Worm (Caenorhabditis elegans): ENCODE results near the gene C18H7.12.

The C18H7.12 gene

DNA sequence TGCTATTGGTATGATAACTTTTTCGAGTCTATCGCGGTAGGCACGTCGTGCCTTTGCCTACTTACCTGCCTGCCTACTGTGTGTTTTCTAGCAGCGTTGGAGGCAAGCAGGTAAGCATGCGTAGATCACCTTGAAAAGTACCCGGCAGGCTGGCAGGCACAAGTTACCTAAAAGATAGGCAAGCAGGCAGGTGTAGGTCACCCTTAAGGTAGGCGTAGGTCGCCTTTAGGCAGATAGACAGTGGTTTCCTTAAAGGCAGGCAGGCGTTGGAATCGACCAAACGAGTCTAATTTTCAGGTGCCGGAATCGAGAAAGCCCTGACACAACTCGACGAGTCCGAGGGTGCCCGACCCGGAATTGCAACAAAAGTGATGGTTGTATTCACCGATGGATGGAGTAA, 32.1 kb upstream of the C18H7.12 start:
- TF ChIP-seq C04F5.9 (tag; optimal IDR thresholded peaks at IDR 0.05) = no peak
- no peak for TF ChIP-seq sptf-1 (tag; optimal IDR thresholded peaks at IDR 0.05)
- no peak for TF ChIP-seq nhr-20 (tag; optimal IDR thresholded peaks at IDR 0.05)
- no peak for TF ChIP-seq nhr-84 (tag; optimal IDR thresholded peaks at IDR 0.05)
- 0 out of 2 replicates have a peak, but pooled peaks have one; percentile 29 for TF ChIP-seq mab-9 (GFP tag; IDR thresholded peaks at IDR 0.05)
- no peak for TF ChIP-seq nhr-71 (tag; optimal IDR thresholded peaks at IDR 0.05)
- no peak for TF ChIP-seq ztf-11 (tag; optimal IDR thresholded peaks at IDR 0.05)
- TF ChIP-seq nhr-237 (tag; optimal IDR thresholded peaks at IDR 0.05) = no peak
- no peak for TF ChIP-seq elt-2 (tag; optimal IDR thresholded peaks at IDR 0.05)
- TF ChIP-seq unc-86 (tag; optimal IDR thresholded peaks at IDR 0.05) = no peak
- no peak for TF ChIP-seq fos-1 (tag; optimal IDR thresholded peaks at IDR 0.05)
- TF ChIP-seq aly-2 (tag; optimal IDR thresholded peaks at IDR 0.05) = no peak
- TF ChIP-seq mep-1 (tag; optimal IDR thresholded peaks at IDR 0.05) = no peak
- no peak for TF ChIP-seq nhr-47 (tag; optimal IDR thresholded peaks at IDR 0.05)
- no peak for TF ChIP-seq efl-1 (optimal IDR thresholded peaks at IDR 0.05)
- TF ChIP-seq efl-1 (GFP tag; optimal IDR thresholded peaks at IDR 0.05 in 1 of 2) = peak in 1 of 2 experiments; percentile 62
- no peak for TF ChIP-seq nhr-28 (tag; optimal IDR thresholded peaks at IDR 0.05)
- TF ChIP-seq ceh-8 (GFP tag; optimal IDR thresholded peaks at IDR 0.05) = no peak

DNA sequence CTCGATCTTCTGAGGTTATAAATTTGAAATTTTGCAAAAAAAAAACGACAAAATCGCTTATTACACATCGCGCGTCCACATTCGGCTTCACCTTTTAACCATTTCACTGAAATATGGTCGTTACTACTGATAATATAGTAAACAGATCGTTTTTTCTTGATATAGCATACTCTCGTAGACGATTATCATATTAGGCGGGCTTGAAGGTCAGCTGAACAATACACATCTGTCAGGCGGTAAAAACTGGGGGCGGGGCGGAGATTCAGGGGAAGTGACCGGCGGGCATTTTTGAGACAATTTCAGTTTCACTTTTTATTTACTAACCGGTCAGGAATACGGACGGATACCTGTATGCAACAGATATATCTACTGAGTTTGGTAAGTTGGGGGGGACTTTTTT, 27.6 kb upstream of the C18H7.12 start, which contains the start of gene C18H7.1:
TSS of gene C18H7.1 (plus strand) at position 301 of the 400 bp plus-strand sequence.
- no peak for TF ChIP-seq vab-15 (tag; optimal IDR thresholded peaks at IDR 0.05)
- no peak for TF ChIP-seq dsc-1 (tag; optimal IDR thresholded peaks at IDR 0.05)
- TF ChIP-seq efl-1 (optimal IDR thresholded peaks at IDR 0.05) = no peak
- TF ChIP-seq efl-1 (GFP tag; optimal IDR thresholded peaks at IDR 0.05 in 1 of 2) = peak in 1 of 2 experiments; percentile 36
- peak; percentile 44 for TF ChIP-seq blmp-1 (tag; optimal IDR thresholded peaks at IDR 0.05)
- TF ChIP-seq mab-9 (GFP tag; IDR thresholded peaks at IDR 0.05) = no peak

DNA sequence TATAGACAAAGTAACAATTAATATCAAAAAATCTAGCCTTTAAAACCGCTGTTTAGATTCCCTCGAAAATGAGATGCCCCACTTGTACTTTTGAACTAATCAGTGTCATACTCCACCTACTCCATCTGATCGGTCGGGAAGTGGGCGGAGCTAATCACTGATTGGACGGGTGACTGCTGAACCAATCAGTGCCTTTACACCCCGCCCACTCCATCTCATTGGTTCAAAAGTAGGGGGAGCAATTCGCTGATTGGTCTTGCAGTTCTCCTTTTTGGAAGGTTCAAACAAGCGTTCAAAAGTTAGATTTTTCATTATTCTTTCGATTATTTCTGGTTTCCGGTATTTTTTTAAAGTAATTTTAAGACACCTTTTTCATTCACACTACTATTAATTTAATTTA, 25.5 kb upstream of the C18H7.12 start:
- TF ChIP-seq nhr-19 (GFP tag; conservative IDR thresholded peaks at IDR 0.05) = no peak
- TF ChIP-seq grh-1 (GFP tag; IDR thresholded peaks at IDR 0.05) = no peak
- TF ChIP-seq C04F5.9 (tag; optimal IDR thresholded peaks at IDR 0.05) = no peak
- no peak for TF ChIP-seq ceh-90 (tag; optimal IDR thresholded peaks at IDR 0.05)
- TF ChIP-seq nhr-11 (tag; optimal IDR thresholded peaks at IDR 0.05) = no peak

DNA sequence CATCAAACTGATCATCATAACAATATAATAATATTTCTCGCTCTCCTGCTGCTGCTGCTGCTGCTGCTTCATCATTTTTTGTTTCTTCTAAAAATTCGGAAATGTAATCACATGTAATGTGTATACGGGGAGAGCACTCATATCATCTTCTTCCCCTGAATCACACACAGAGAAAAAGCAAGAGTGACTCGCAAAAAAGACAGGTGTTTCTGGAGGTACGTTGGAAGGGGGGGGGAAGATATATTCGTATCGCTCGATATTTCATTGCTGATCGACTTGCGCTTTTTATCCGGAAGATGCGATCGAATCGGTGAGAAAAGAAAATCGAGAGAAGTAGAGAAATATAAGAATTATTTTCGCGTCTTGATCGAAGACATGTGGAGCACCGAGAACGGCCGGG, 20.0 kb upstream of the C18H7.12 start:
- TF ChIP-seq lin-15B (tag; optimal IDR thresholded peaks at IDR 0.05) (no peak), mab-9 (GFP tag; IDR thresholded peaks at IDR 0.05) (no peak), isw-1 (GFP tag; IDR thresholded peaks at IDR 0.05) (no peak), ztf-4 (tag; optimal IDR thresholded peaks at IDR 0.05) (no peak), mdl-1 (tag; optimal IDR thresholded peaks at IDR 0.05) (no peak), F16B12.6 (tag; optimal IDR thresholded peaks at IDR 0.05) (no peak), vab-15 (tag; optimal IDR thresholded peaks at IDR 0.05) (no peak), nhr-71 (tag; optimal IDR thresholded peaks at IDR 0.05) (peak; percentile 67), snu-23 (GFP tag; optimal IDR thresholded peaks at IDR 0.05) (peak; percentile 25), tbx-2 (tag; optimal IDR thresholded peaks at IDR 0.05) (no peak), ceh-82 (tag; optimal IDR thresholded peaks at IDR 0.05) (no peak), mep-1 (tag; optimal IDR thresholded peaks at IDR 0.05) (peak; percentile 8), unc-30 (tag; optimal IDR thresholded peaks at IDR 0.05) (no peak), unc-86 (tag; optimal IDR thresholded peaks at IDR 0.05) (no peak), ama-1 (optimal IDR thresholded peaks at IDR 0.05) (no peak), lin-35 (GFP tag; optimal IDR thresholded peaks at IDR 0.05) (no peak), efl-3 (GFP tag; optimal IDR thresholded peaks at IDR 0.05) (no peak), nhr-19 (GFP tag; conservative IDR thresholded peaks at IDR 0.05) (peak; percentile 18), nhr-237 (tag; optimal IDR thresholded peaks at IDR 0.05) (no peak), rnt-1 (tag; optimal IDR thresholded peaks at IDR 0.05) (peak; percentile 35), lin-14 (GFP tag; optimal IDR thresholded peaks at IDR 0.05) (peak; percentile 73), sox-4 (tag; optimal IDR thresholded peaks at IDR 0.05) (no peak), dpl-1 (GFP tag; optimal IDR thresholded peaks at IDR 0.05) (peak in 1 of 3 experiments; percentile 7), pqm-1 (tag; optimal IDR thresholded peaks at IDR 0.05) (no peak), lin-13 (GFP tag; optimal IDR thresholded peaks at IDR 0.05) (no peak), C04F5.9 (tag; optimal IDR thresholded peaks at IDR 0.05) (no peak), nhr-28 (tag; optimal IDR thresholded peaks at IDR 0.05) (no peak), efl-1 (optimal IDR thresholded peaks at IDR 0.05) (no peak), efl-1 (GFP tag; optimal IDR thresholded peaks at IDR 0.05 in 1 of 2) (no peak), elt-2 (tag; optimal IDR thresholded peaks at IDR 0.05) (no peak), nhr-11 (tag; optimal IDR thresholded peaks at IDR 0.05) (no peak), irx-1 (tag; optimal IDR thresholded peaks at IDR 0.05) (no peak), nhr-47 (tag; optimal IDR thresholded peaks at IDR 0.05) (no peak), unc-130 (tag; optimal IDR thresholded peaks at IDR 0.05) (no peak), Y116A8C.19 (tag; optimal IDR thresholded peaks at IDR 0.05; ENCODE audit: borderline replicate concordance) (no peak), tlp-1 (tag; optimal IDR thresholded peaks at IDR 0.05) (no peak)
